Fruit fly (Drosophila melanogaster): ENCODE results near the gene CG10588.

DNA sequence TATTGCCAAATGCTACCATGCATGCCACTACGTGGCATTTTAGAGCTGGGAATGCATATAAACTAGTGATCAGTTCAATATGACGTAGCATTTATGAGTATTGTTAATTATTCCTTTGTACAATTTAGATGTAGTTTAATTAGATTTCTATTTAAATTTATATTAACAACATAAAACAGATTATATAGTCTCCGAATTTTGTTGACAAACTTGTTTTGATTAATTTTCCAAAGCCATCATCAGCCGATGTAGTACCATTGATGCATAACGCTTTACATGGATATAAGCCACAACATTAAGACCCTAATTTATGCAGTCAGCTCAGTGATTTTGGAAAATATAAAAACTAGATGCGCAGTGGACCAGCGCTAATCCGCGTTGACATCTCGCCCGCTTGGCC is 25.8 kb downstream of the CG10588 start:
- no peak for TF ChIP-seq CG8478 (optimal IDR thresholded peaks at IDR 0.05)
- no peak for TF ChIP-seq CTCF (optimal IDR thresholded peaks at IDR 0.05)

Measured in S2 (cell line).